Fruit fly (Drosophila melanogaster): ENCODE measurements around the gene syd.

Gene syd

dm6 chr3L:7963022-7963421 is 27.1 kb upstream of the syd start:
- no peak for TF ChIP-seq CG34367 (tag; optimal IDR thresholded peaks at IDR 0.05)
- TF ChIP-seq Ets98B (GFP tag; IDR thresholded peaks at IDR 0.05), result no peak
- no peak for TF ChIP-seq D1 (tag; optimal IDR thresholded peaks at IDR 0.05)
- no peak for TF ChIP-seq gl (tag; optimal IDR thresholded peaks at IDR 0.05)
- no peak for TF ChIP-seq CG8159 (tag; optimal IDR thresholded peaks at IDR 0.05)
- no peak for TF ChIP-seq CG15710 (tag; optimal IDR thresholded peaks at IDR 0.05)
- no peak for TF ChIP-seq CG9948 (tag; optimal IDR thresholded peaks at IDR 0.05)
- TF ChIP-seq CG14655 (GFP tag; optimal IDR thresholded peaks at IDR 0.05), result no peak
- TF ChIP-seq CG8301 (tag; optimal IDR thresholded peaks at IDR 0.05), result no peak
- no peak for TF ChIP-seq rn (GFP tag; IDR thresholded peaks at IDR 0.05)
- TF ChIP-seq EcR (GFP tag; optimal IDR thresholded peaks at IDR 0.05), result no peak
- no peak for TF ChIP-seq Snoo (tag; optimal IDR thresholded peaks at IDR 0.05)
- no peak for TF ChIP-seq CG4496 (GFP tag; IDR thresholded peaks at IDR 0.05)
- TF ChIP-seq Pif1B (GFP tag; optimal IDR thresholded peaks at IDR 0.05), result no peak

- TF ChIP-seq CG8159 (tag; optimal IDR thresholded peaks at IDR 0.05), result peak; percentile 19
- TF ChIP-seq CG15710 (tag; optimal IDR thresholded peaks at IDR 0.05), result no peak
Measured at dm6 chr3L:7961973-7962753, 26.2 kb upstream of the syd start.

dm6 chr3L:7960707-7961695 is 25.1 kb upstream of the syd start:
- TF ChIP-seq D1 (tag; optimal IDR thresholded peaks at IDR 0.05) (no peak), Snoo (tag; optimal IDR thresholded peaks at IDR 0.05) (peak; percentile 37), CG32121 (GFP tag; IDR thresholded peaks at IDR 0.05) (no peak), fd96Ca (GFP tag; IDR thresholded peaks at IDR 0.05) (no peak), CG17806 (tag; optimal IDR thresholded peaks at IDR 0.05) (no peak), CG10348 (GFP tag; IDR thresholded peaks at IDR 0.05) (no peak), CG4496 (GFP tag; IDR thresholded peaks at IDR 0.05) (no peak)

dm6 chr3L:7958590-7959180 is 22.8 kb upstream of the syd start:
- TF ChIP-seq CG9948 (tag; optimal IDR thresholded peaks at IDR 0.05), result no peak
- no peak for TF ChIP-seq CG34367 (tag; optimal IDR thresholded peaks at IDR 0.05)
- no peak for TF ChIP-seq CG4496 (GFP tag; IDR thresholded peaks at IDR 0.05)
- TF ChIP-seq Pif1A (GFP tag; optimal IDR thresholded peaks at IDR 0.05), result no peak
- TF ChIP-seq Snoo (tag; optimal IDR thresholded peaks at IDR 0.05), result no peak
- no peak for TF ChIP-seq CG15710 (tag; optimal IDR thresholded peaks at IDR 0.05)
- no peak for TF ChIP-seq CG13204 (GFP tag; optimal IDR thresholded peaks at IDR 0.05)

- no peak for TF ChIP-seq fd96Ca (GFP tag; IDR thresholded peaks at IDR 0.05)
- no peak for TF ChIP-seq rn (GFP tag; IDR thresholded peaks at IDR 0.05)
- TF ChIP-seq Pif1B (GFP tag; optimal IDR thresholded peaks at IDR 0.05), result no peak
- TF ChIP-seq CG15710 (tag; optimal IDR thresholded peaks at IDR 0.05), result no peak
- no peak for TF ChIP-seq Pif1A (GFP tag; optimal IDR thresholded peaks at IDR 0.05)
- no peak for TF ChIP-seq D1 (tag; optimal IDR thresholded peaks at IDR 0.05)
- TF ChIP-seq CG10348 (GFP tag; IDR thresholded peaks at IDR 0.05), result no peak
- no peak for TF ChIP-seq CG9948 (tag; optimal IDR thresholded peaks at IDR 0.05)
- TF ChIP-seq CG32121 (GFP tag; IDR thresholded peaks at IDR 0.05), result no peak
- TF ChIP-seq CG14655 (GFP tag; optimal IDR thresholded peaks at IDR 0.05), result no peak
- TF ChIP-seq CG17806 (tag; optimal IDR thresholded peaks at IDR 0.05), result no peak
- no peak for TF ChIP-seq CG8159 (tag; optimal IDR thresholded peaks at IDR 0.05)
- no peak for TF ChIP-seq CG34367 (tag; optimal IDR thresholded peaks at IDR 0.05)
- TF ChIP-seq Snoo (tag; optimal IDR thresholded peaks at IDR 0.05), result no peak
- TF ChIP-seq CG8301 (tag; optimal IDR thresholded peaks at IDR 0.05), result no peak
- no peak for TF ChIP-seq EcR (GFP tag; optimal IDR thresholded peaks at IDR 0.05)
- TF ChIP-seq Ets98B (GFP tag; IDR thresholded peaks at IDR 0.05), result no peak
Measured at dm6 chr3L:7958083-7958482, 22.2 kb upstream of the syd start.

- TF ChIP-seq fd96Ca (GFP tag; IDR thresholded peaks at IDR 0.05), result no peak
- no peak for TF ChIP-seq CG34367 (tag; optimal IDR thresholded peaks at IDR 0.05)
- TF ChIP-seq gl (tag; optimal IDR thresholded peaks at IDR 0.05), result no peak
- no peak for TF ChIP-seq CG17806 (tag; optimal IDR thresholded peaks at IDR 0.05)
- TF ChIP-seq EcR (GFP tag; optimal IDR thresholded peaks at IDR 0.05), result no peak
- TF ChIP-seq CG10348 (GFP tag; IDR thresholded peaks at IDR 0.05), result no peak
- no peak for TF ChIP-seq D1 (tag; optimal IDR thresholded peaks at IDR 0.05)
- TF ChIP-seq CG8301 (tag; optimal IDR thresholded peaks at IDR 0.05), result no peak
Measured at dm6 chr3L:7956718-7957117, 20.8 kb upstream of the syd start.
